Fruit fly (Drosophila melanogaster) whole organism, prepupa: ENCODE measurements around the gene Naglu.

Source experiments
- CG10631 ChIP-seq: fragments of 200-800 bp; sonication (Bioruptor generic); optimal IDR thresholded peaks from 2 replicates; lab custom pipeline; 2016; ENCODE audit warnings: missing biosample characterization, missing genetic modification characterization
- CG10669 ChIP-seq: fragments of 200-800 bp; sonication (Bioruptor generic); optimal IDR thresholded peaks from 3 replicates; lab custom pipeline; 2018; ENCODE audit warnings: missing biosample characterization, mild to moderate bottlenecking, missing genetic modification characterization, moderate library complexity
- CG11294 ChIP-seq: fragments of 200-800 bp; sonication (Bioruptor generic); IDR thresholded peaks from 2 replicates; pipeline ENCODE4 v1.3.6; 2022; ENCODE audit warnings: missing biosample characterization, missing genetic modification characterization
- CG11762 ChIP-seq: fragments of 200-800 bp; sonication (Bioruptor generic); optimal IDR thresholded peaks from 3 replicates; lab custom pipeline; 2016; ENCODE audit warnings: missing biosample characterization, missing genetic modification characterization; ENCODE audit not compliant: insufficient read depth
- CG15336 ChIP-seq: fragments of 200-800 bp; sonication (Bioruptor generic); IDR thresholded peaks from 2 replicates; pipeline ENCODE4 v1.3.6; 2022; ENCODE audit warnings: missing biosample characterization, missing genetic modification characterization
- CG1621 ChIP-seq: fragments of 200-800 bp; sonication (Bioruptor generic); optimal IDR thresholded peaks from 3 replicates; lab custom pipeline; 2018; ENCODE audit warnings: missing biosample characterization, mild to moderate bottlenecking, missing genetic modification characterization
- CG16779 ChIP-seq: fragments of 200-800 bp; sonication (Bioruptor generic); optimal IDR thresholded peaks from 3 replicates; lab custom pipeline; 2017; ENCODE audit warnings: missing biosample characterization, mild to moderate bottlenecking, missing genetic modification characterization
- CG3032 ChIP-seq: fragments of 200-800 bp; optimal IDR thresholded peaks from 2 replicates; lab custom pipeline; 2019; ENCODE audit warnings: missing biosample characterization, mild to moderate bottlenecking, missing genetic modification characterization, moderate library complexity
- CG32006 ChIP-seq: fragments of 200-800 bp; sonication (Bioruptor generic); optimal IDR thresholded peaks from 3 replicates; lab custom pipeline; 2017; ENCODE audit warnings: missing biosample characterization, mild to moderate bottlenecking, missing genetic modification characterization
- CG3919 ChIP-seq: fragments of 200-800 bp; sonication (Bioruptor generic); optimal IDR thresholded peaks from 3 replicates; lab custom pipeline; 2016; ENCODE audit warnings: missing biosample characterization, missing genetic modification characterization
- CG6163 ChIP-seq: fragments of 200-800 bp; sonication (Bioruptor generic); IDR thresholded peaks from 3 replicates; pipeline ENCODE4 v1.3.6; 2022; ENCODE audit warnings: missing biosample characterization, missing genetic modification characterization
- CG6276 ChIP-seq: fragments of 200-800 bp; sonication (Bioruptor generic); optimal IDR thresholded peaks from 2 replicates; lab custom pipeline; 2017; ENCODE audit warnings: missing biosample characterization, mild to moderate bottlenecking, missing genetic modification characterization
- CG6792 ChIP-seq: fragments of 200-800 bp; sonication (Bioruptor generic); optimal IDR thresholded peaks from 3 replicates; lab custom pipeline; 2016; ENCODE audit warnings: missing biosample characterization, missing genetic modification characterization
- CG6808 ChIP-seq: fragments of 200-800 bp; sonication (Bioruptor generic); optimal IDR thresholded peaks from 3 replicates; lab custom pipeline; 2017; ENCODE audit warnings: missing biosample characterization, missing genetic modification characterization, mild to moderate bottlenecking, moderate library complexity, missing genetic modification reagents
- CG6854 ChIP-seq: fragments of 200-800 bp; sonication (Bioruptor generic); optimal IDR thresholded peaks from 2 replicates; lab custom pipeline; 2017; ENCODE audit warnings: missing biosample characterization, mild to moderate bottlenecking, missing genetic modification characterization
- CG8632 ChIP-seq: fragments of 200-800 bp; sonication (Bioruptor generic); optimal IDR thresholded peaks from 3 replicates; lab custom pipeline; 2016; ENCODE audit warnings: missing biosample characterization, missing genetic modification characterization
- CG9139 ChIP-seq: fragments of 200-800 bp; sonication (Bioruptor generic); optimal IDR thresholded peaks from 3 replicates; lab custom pipeline; 2017; ENCODE audit warnings: missing biosample characterization, mild to moderate bottlenecking, missing genetic modification characterization
- Eip75B ChIP-seq: fragments of 200-800 bp; sonication (Bioruptor generic); optimal IDR thresholded peaks from 3 replicates; lab custom pipeline; 2016; ENCODE audit warnings: missing biosample characterization, missing genetic modification characterization
- Eip78C ChIP-seq: fragments of 200-800 bp; sonication (Bioruptor generic); peaks from one replicate; lab custom pipeline; 2016; ENCODE audit warnings: missing biosample characterization, missing genetic modification characterization
- Eip93F ChIP-seq: fragments of 200-800 bp; sonication (Bioruptor generic); optimal IDR thresholded peaks from 2 replicates; lab custom pipeline; 2016; ENCODE audit warnings: missing biosample characterization, mild to moderate bottlenecking, missing genetic modification characterization
- Ets21C ChIP-seq: fragments of 200-800 bp; sonication (Bioruptor generic); optimal IDR thresholded peaks from 3 replicates; lab custom pipeline; 2016; ENCODE audit warnings: missing biosample characterization, missing genetic modification characterization
- Ets96B ChIP-seq: fragments of 200-800 bp; optimal IDR thresholded peaks from 2 replicates; lab custom pipeline; 2019; ENCODE audit warnings: missing biosample characterization, mild to moderate bottlenecking, missing genetic modification characterization, moderate library complexity
- Gug ChIP-seq: fragments of 200-800 bp; sonication (Bioruptor generic); IDR thresholded peaks from 2 replicates; pipeline ENCODE4 v1.3.6; 2022; ENCODE audit warnings: missing biosample characterization, missing genetic modification characterization
- Hr38 ChIP-seq: sonication (Bioruptor generic); optimal IDR thresholded peaks from 2 replicates; lab custom pipeline; 2016; ENCODE audit warnings: missing biosample characterization, missing genetic modification characterization
- Hr39 ChIP-seq: fragments of 200-800 bp; sonication (Bioruptor generic); optimal IDR thresholded peaks from 2 replicates; lab custom pipeline; 2016; ENCODE audit warnings: missing biosample characterization, missing genetic modification characterization
- Hr4 ChIP-seq: fragments of 200-800 bp; sonication (Bioruptor generic); optimal IDR thresholded peaks from 3 replicates; lab custom pipeline; 2016; ENCODE audit warnings: missing biosample characterization, missing genetic modification characterization
- Lpt ChIP-seq: fragments of 200-800 bp; sonication (Bioruptor generic); optimal IDR thresholded peaks from 3 replicates; lab custom pipeline; 2016; ENCODE audit warnings: missing biosample characterization, missing genetic modification characterization
- Met ChIP-seq: fragments of 200-800 bp; sonication (Bioruptor generic); optimal IDR thresholded peaks from 3 replicates; lab custom pipeline; 2016; ENCODE audit warnings: missing biosample characterization, missing genetic modification characterization
- Sox102F ChIP-seq: fragments of 200-800 bp; sonication (Bioruptor generic); optimal IDR thresholded peaks from 2 replicates; lab custom pipeline; 2016; ENCODE audit warnings: missing biosample characterization, mild to moderate bottlenecking, missing genetic modification characterization
- Sox14 ChIP-seq: fragments of 200-800 bp; sonication (Bioruptor generic); optimal IDR thresholded peaks from 3 replicates; lab custom pipeline; 2016; ENCODE audit warnings: missing biosample characterization, missing genetic modification characterization
- Sox15 ChIP-seq: fragments of 200-800 bp; sonication (Bioruptor generic); optimal IDR thresholded peaks from 3 replicates; lab custom pipeline; 2016; ENCODE audit warnings: missing biosample characterization, missing genetic modification characterization
- achi ChIP-seq: fragments of 200-800 bp; sonication (Bioruptor generic); optimal IDR thresholded peaks from 3 replicates; lab custom pipeline; 2016; ENCODE audit warnings: missing biosample characterization, missing genetic modification characterization
- acj6 ChIP-seq: fragments of 200-800 bp; sonication (Bioruptor generic); optimal IDR thresholded peaks from 3 replicates; lab custom pipeline; 2016; ENCODE audit warnings: missing biosample characterization, missing genetic modification characterization
- cyc ChIP-seq: fragments of 200-800 bp; sonication (Bioruptor generic); optimal IDR thresholded peaks from 3 replicates; lab custom pipeline; 2016; ENCODE audit warnings: missing biosample characterization, missing genetic modification characterization
- dac ChIP-seq: fragments of 200-800 bp; sonication (Bioruptor generic); optimal IDR thresholded peaks from 2 replicates; lab custom pipeline; 2017; ENCODE audit warnings: missing biosample characterization, mild to moderate bottlenecking, missing genetic modification characterization
- dsx ChIP-seq: fragments of 200-800 bp; optimal IDR thresholded peaks from 3 replicates; lab custom pipeline; 2019; ENCODE audit warnings: missing biosample characterization, mild to moderate bottlenecking, missing genetic modification characterization, moderate library complexity; ENCODE audit not compliant: poor library complexity, severe bottlenecking
- eg ChIP-seq: fragments of 200-800 bp; sonication (Bioruptor generic); IDR thresholded peaks from 3 replicates; pipeline ENCODE4 v1.3.6; 2022; ENCODE audit warnings: missing biosample characterization, missing genetic modification characterization
- fd59A ChIP-seq: fragments of 200-800 bp; sonication (Bioruptor generic); optimal IDR thresholded peaks from 2 replicates; lab custom pipeline; 2017; ENCODE audit warnings: missing biosample characterization, mild to moderate bottlenecking, missing genetic modification characterization, missing genetic modification reagents
- fd85E ChIP-seq: fragments of 200-800 bp; sonication (Bioruptor generic); optimal IDR thresholded peaks from 3 replicates; lab custom pipeline; 2016; ENCODE audit warnings: missing biosample characterization, missing genetic modification characterization
- fkh ChIP-seq: fragments of 200-800 bp; sonication (Bioruptor generic); optimal IDR thresholded peaks from 3 replicates; lab custom pipeline; 2017; ENCODE audit warnings: missing biosample characterization, mild to moderate bottlenecking, missing genetic modification characterization, moderate library complexity
- net ChIP-seq: fragments of 200-800 bp; sonication (Bioruptor generic); optimal IDR thresholded peaks from 3 replicates; lab custom pipeline; 2016; ENCODE audit warnings: missing biosample characterization, missing genetic modification characterization
- spab ChIP-seq: fragments of 200-800 bp; sonication (Bioruptor generic); optimal IDR thresholded peaks from 2 replicates; lab custom pipeline; 2017; ENCODE audit warnings: missing biosample characterization, mild to moderate bottlenecking, missing genetic modification characterization, missing genetic modification reagents
- ss ChIP-seq, 2 experiments: fragments of 200-800 bp; sonication (Bioruptor generic); optimal IDR thresholded peaks; 2 replicates in 1 of 2; 3 replicates in 1 of 2; lab custom pipeline; 2017 to 2018; ENCODE audit warnings: mild to moderate bottlenecking in 2 of 2, missing biosample characterization in 2 of 2, missing genetic modification characterization in 2 of 2, moderate library complexity in 1 of 2
- svp ChIP-seq: fragments of 200-800 bp; sonication (Bioruptor generic); peaks from one replicate; lab custom pipeline; 2016; ENCODE audit warnings: missing biosample characterization, missing genetic modification characterization
- topi ChIP-seq: fragments of 200-800 bp; sonication (Bioruptor generic); optimal IDR thresholded peaks from 3 replicates; lab custom pipeline; 2016; ENCODE audit warnings: missing biosample characterization, missing genetic modification characterization

Naglu gene

DNA sequence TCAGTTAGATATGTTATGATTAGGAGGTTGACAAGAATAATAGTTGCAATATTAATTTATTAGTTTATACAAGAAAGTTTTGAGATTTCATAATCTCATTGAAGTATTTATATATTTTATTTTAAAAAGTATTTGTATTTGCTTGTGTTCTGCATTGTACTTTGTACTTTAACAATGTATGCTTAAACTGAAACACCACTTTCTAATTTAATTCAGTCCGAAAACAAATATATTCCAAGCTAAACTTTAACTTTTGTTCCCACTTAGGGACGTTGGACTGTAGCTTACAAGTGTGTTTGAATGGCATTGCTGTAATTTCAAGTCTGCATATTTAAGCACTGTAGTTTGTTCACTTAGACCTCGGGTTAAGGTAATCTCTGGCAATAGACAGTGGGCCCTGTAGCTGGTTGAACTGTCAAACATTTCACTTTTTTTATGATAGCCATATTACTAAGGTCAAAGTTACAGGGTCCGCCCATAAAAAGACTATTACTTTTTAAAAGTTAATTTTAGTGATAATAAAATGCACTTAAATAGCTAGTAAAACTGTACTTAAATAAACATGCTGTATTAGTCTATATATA lies 40.2 kb downstream of the Naglu start (continued):
- no peak for TF ChIP-seq CG11762
- TF ChIP-seq CG6792 (GFP tag; lab: Kevin White, UChicago) = no peak
- TF ChIP-seq CG6854 (GFP tag; lab: Kevin White, UChicago) = no peak
- no peak for TF ChIP-seq Eip75B (GFP tag; lab: Kevin White, UChicago)
- peak; percentile 15 for TF ChIP-seq dsx (GFP tag; lab: Kevin White, UChicago)
- TF ChIP-seq CG11294 = no peak
- no peak for TF ChIP-seq CG10631 (GFP tag; lab: Kevin White, UChicago)
- no peak for TF ChIP-seq Hr38 (GFP tag; lab: Kevin White, UChicago)
- no peak for TF ChIP-seq net (GFP tag; lab: Kevin White, UChicago)
- no peak for TF ChIP-seq topi
- TF ChIP-seq Sox14 (GFP tag; lab: Kevin White, UChicago) = no peak
- TF ChIP-seq Sox15 (GFP tag; lab: Kevin White, UChicago) = no peak
- peak; percentile 48 for TF ChIP-seq CG15336
- TF ChIP-seq spab (GFP tag; lab: Kevin White, UChicago) = no peak
- TF ChIP-seq svp (GFP tag; lab: Kevin White, UChicago) = no peak
- TF ChIP-seq ss (GFP tag; optimal IDR thresholded peaks at IDR 0.05; lab: Kevin White, UChicago) = no peak
- TF ChIP-seq cyc (GFP tag; lab: Kevin White, UChicago) = no peak
- TF ChIP-seq CG6276 (GFP tag; lab: Kevin White, UChicago) = peak; percentile 14
- TF ChIP-seq Eip93F (GFP tag; lab: Kevin White, UChicago) = no peak
- no peak for TF ChIP-seq dac (GFP tag; lab: Kevin White, UChicago)
- TF ChIP-seq CG3032 (tag; lab: Kevin White, UChicago) = no peak
- TF ChIP-seq Ets96B (tag; lab: Kevin White, UChicago) = no peak
- no peak for TF ChIP-seq CG6808 (GFP tag; lab: Kevin White, UChicago)
- no peak for TF ChIP-seq Hr4 (GFP tag; lab: Kevin White, UChicago)
- no peak for TF ChIP-seq Hr39
- no peak for TF ChIP-seq fd59A
- no peak for TF ChIP-seq CG16779 (tag; lab: Kevin White, UChicago)
- TF ChIP-seq acj6 (GFP tag; lab: Kevin White, UChicago) = peak; percentile 40
- no peak for TF ChIP-seq Gug (GFP tag; lab: Robert Waterston, UW)

DNA sequence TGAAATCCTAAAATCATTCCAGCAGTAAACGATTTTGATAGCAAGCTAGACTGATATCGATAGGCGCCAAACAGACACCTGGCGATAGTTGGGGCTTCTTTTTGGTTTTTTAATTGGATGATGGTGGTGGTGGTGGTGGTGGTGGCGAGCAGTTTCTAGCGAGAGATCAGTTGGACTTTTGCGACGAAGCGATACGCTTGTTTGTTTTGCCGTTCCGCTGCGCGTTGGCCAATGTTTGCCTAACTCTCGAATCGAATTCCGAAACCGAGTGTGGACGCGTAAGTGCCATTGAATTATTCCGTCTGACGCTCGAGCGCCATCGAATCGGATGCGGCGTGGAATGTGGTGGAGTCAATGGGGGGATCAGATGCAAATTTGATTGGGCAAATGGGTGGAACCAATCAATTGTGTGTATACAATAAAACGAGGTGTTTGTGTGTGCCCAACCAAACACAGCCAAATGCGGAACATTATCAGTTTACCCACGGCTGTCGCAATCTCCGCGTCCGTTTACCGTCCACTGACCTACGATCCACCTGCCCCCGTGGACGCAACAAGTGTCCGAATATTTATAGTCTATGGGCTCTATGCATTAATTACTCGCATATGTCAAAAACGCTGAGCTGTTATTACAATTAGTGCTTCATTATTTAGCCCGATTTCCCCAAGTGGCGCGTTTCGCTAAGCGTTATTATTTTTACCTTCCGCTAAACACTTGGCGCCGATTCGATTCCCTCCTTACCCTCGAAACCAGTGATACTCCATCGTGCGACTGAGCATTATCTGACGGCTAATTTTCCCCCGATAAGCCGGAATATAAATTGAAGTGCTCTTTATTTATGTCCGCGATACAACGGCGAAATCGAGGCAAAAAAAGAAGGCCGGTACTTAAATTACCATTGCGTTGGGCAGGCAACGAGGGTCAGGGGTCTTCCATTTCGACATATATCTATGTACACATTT lies 41.0 kb downstream of the Naglu start, which contains the start of gene CG17292:
TSS of gene CG17292 (plus strand) at position 91 of the 963 bp plus-strand sequence.
- TF ChIP-seq CG9139 (GFP tag; lab: Kevin White, UChicago) (no peak), Eip75B (GFP tag; lab: Kevin White, UChicago) (no peak), ss (GFP tag; optimal IDR thresholded peaks at IDR 0.05; lab: Kevin White, UChicago) (no peak), CG1621 (tag; lab: Kevin White, UChicago) (peak; percentile 47), Sox102F (no peak), CG16779 (tag; lab: Kevin White, UChicago) (peak; percentile 46), CG3919 (no peak), eg (GFP tag; lab: Robert Waterston, UW) (peak; percentile 71; the same call in 2 of the 3 replicates), CG3032 (tag; lab: Kevin White, UChicago) (peak; percentile 21), Lpt (GFP tag; lab: Kevin White, UChicago) (peak; percentile 38), Eip78C (GFP tag; lab: Kevin White, UChicago) (peak; percentile 58), CG6276 (GFP tag; lab: Kevin White, UChicago) (peak; percentile 16), CG11294 (no peak), CG8632 (GFP tag; lab: Kevin White, UChicago) (no peak), svp (GFP tag; lab: Kevin White, UChicago) (peak; percentile 96), CG10669 (no peak), fkh (GFP tag; lab: Kevin White, UChicago) (peak; percentile 90), fd85E (no peak), Ets21C (GFP tag; lab: Kevin White, UChicago) (no peak), CG11762 (no peak), Met (GFP tag; lab: Kevin White, UChicago) (peak; percentile 9), CG32006 (no peak), CG6163 (GFP tag; lab: Robert Waterston, UW) (peak; percentile 47; the same call in 1 of the 3 replicates), achi (GFP tag; lab: Kevin White, UChicago) (peak; percentile 35), CG6792 (GFP tag; lab: Kevin White, UChicago) (peak; percentile 13), Hr39 (no peak), topi (peak; percentile 6), net (GFP tag; lab: Kevin White, UChicago) (no peak), dac (GFP tag; lab: Kevin White, UChicago) (no peak), CG15336 (peak; percentile 43; the same call in 1 of the 2 replicates)
